Fruit fly (Drosophila melanogaster): Measurements from ENCODE around the gene nrv1.
A peak's percentile ranks its signal among the peaks of the same experiment; 100 is the strongest.

The nrv1 gene

dm6 chr2L:6794956-6795522, 8.4 kb upstream of the nrv1 start (continued):
- 0 out of 2 replicates have a peak, but pooled peaks have one; percentile 14 for TF ChIP-seq chm (GFP tag; IDR thresholded peaks at IDR 0.05)
- TF ChIP-seq twi (tag; optimal IDR thresholded peaks at IDR 0.05) = no peak
- no peak for TF ChIP-seq CG10462 (GFP tag; optimal IDR thresholded peaks at IDR 0.05)
- peak; percentile 19 for TF ChIP-seq grau (tag; optimal IDR thresholded peaks at IDR 0.05)
- 0 out of 3 replicates have a peak, but pooled peaks have one; percentile 27 for TF ChIP-seq Optix (GFP tag; IDR thresholded peaks at IDR 0.05)
- no peak for TF ChIP-seq CG7987 (GFP tag; optimal IDR thresholded peaks at IDR 0.05)
- TF ChIP-seq CG17359 (tag; optimal IDR thresholded peaks at IDR 0.05) = no peak
- TF ChIP-seq sens (GFP tag) = peak; percentile 80
- peak; percentile 32 for TF ChIP-seq bcd (GFP tag; optimal IDR thresholded peaks at IDR 0.05)
- no peak for TF ChIP-seq CG16813 (GFP tag; IDR thresholded peaks at IDR 0.05; ENCODE audit: partially characterized antibody)
- TF ChIP-seq CG6254 (GFP tag; optimal IDR thresholded peaks at IDR 0.05) = no peak
- TF ChIP-seq Antp (GFP tag; optimal IDR thresholded peaks at IDR 0.05) = no peak
- TF ChIP-seq CG3281 (GFP tag; optimal IDR thresholded peaks at IDR 0.05) = no peak
- no peak for TF ChIP-seq ranshi (GFP tag; IDR thresholded peaks at IDR 0.05)
- TF ChIP-seq ac (GFP tag; optimal IDR thresholded peaks at IDR 0.05) = peak; percentile 10
- no peak for TF ChIP-seq Sry-δ (GFP tag; optimal IDR thresholded peaks at IDR 0.05)
- TF ChIP-seq CG31441 (GFP tag; IDR thresholded peaks at IDR 0.05) = 0 out of 2 replicates have a peak, but pooled peaks have one; percentile 15
- peak; percentile 51 for TF ChIP-seq Xbp1 (GFP tag; optimal IDR thresholded peaks at IDR 0.05)
- TF ChIP-seq Awh (GFP tag; IDR thresholded peaks at IDR 0.05) = 0 out of 2 replicates have a peak, but pooled peaks have one; percentile 17
- TF ChIP-seq btn (GFP tag; optimal IDR thresholded peaks at IDR 0.05) = peak; percentile 27
- TF ChIP-seq CG5953 (GFP tag; IDR thresholded peaks at IDR 0.05) = no peak
- no peak for TF ChIP-seq Gsc (GFP tag; IDR thresholded peaks at IDR 0.05)
- peak; percentile 80 for TF ChIP-seq CG15601 (tag; optimal IDR thresholded peaks at IDR 0.05)
- TF ChIP-seq gcm (GFP tag; optimal IDR thresholded peaks at IDR 0.05) = no peak
- TF ChIP-seq CG10565 (GFP tag; optimal IDR thresholded peaks at IDR 0.05) = no peak
- peak; percentile 56 for TF ChIP-seq CG18599 (GFP tag; optimal IDR thresholded peaks at IDR 0.05)
- peak; percentile 88 for TF ChIP-seq CG13894 (tag; optimal IDR thresholded peaks at IDR 0.05)
- TF ChIP-seq kni (GFP tag; optimal IDR thresholded peaks at IDR 0.05) = peak; percentile 72
- TF ChIP-seq chif (GFP tag; optimal IDR thresholded peaks at IDR 0.05) = peak in 1 of 2 experiments; percentile 31
- no peak for TF ChIP-seq Lhr (GFP tag; optimal IDR thresholded peaks at IDR 0.05)
- no peak for TF ChIP-seq jumu (GFP tag; optimal IDR thresholded peaks at IDR 0.05)
- 0 out of 2 replicates have a peak, but pooled peaks have one; percentile 9 for TF ChIP-seq CG14014 (GFP tag; IDR thresholded peaks at IDR 0.05)
- no peak for TF ChIP-seq CG17385 (GFP tag; optimal IDR thresholded peaks at IDR 0.05)
- no peak for TF ChIP-seq CG12236 (GFP tag; optimal IDR thresholded peaks at IDR 0.05)
- peak; percentile 13 for TF ChIP-seq Fer3 (tag; optimal IDR thresholded peaks at IDR 0.05)
- TF ChIP-seq nerfin-1 (tag; optimal IDR thresholded peaks at IDR 0.05) = peak; percentile 99
- no peak for TF ChIP-seq CG3995 (GFP tag; optimal IDR thresholded peaks at IDR 0.05)
- TF ChIP-seq CTCF (GFP tag; optimal IDR thresholded peaks at IDR 0.05) = no peak
- no peak for TF ChIP-seq CoRest (tag; optimal IDR thresholded peaks at IDR 0.05)
- TF ChIP-seq scrt (GFP tag; optimal IDR thresholded peaks at IDR 0.05) = peak; percentile 21
- TF ChIP-seq D19B (GFP tag; optimal IDR thresholded peaks at IDR 0.05) = peak; percentile 2
- TF ChIP-seq sob (GFP tag; IDR thresholded peaks at IDR 0.05) = no peak
- TF ChIP-seq H15 (GFP tag; IDR thresholded peaks at IDR 0.05) = no peak
- 0 out of 2 replicates have a peak, but pooled peaks have one; percentile 7 for TF ChIP-seq CG6689 (GFP tag; IDR thresholded peaks at IDR 0.05)
- peak; percentile 13 for TF ChIP-seq lilli (GFP tag; optimal IDR thresholded peaks at IDR 0.05)
- no peak for TF ChIP-seq Six4 (GFP tag; optimal IDR thresholded peaks at IDR 0.05)
- TF ChIP-seq Bgb (GFP tag; IDR thresholded peaks at IDR 0.05; ENCODE audit: partially characterized antibody) = no peak
- no peak for TF ChIP-seq HmgZ (tag; optimal IDR thresholded peaks at IDR 0.05)
- peak; percentile 78 for TF ChIP-seq zf30C (GFP tag; optimal IDR thresholded peaks at IDR 0.05)
- TF ChIP-seq CG4854 (GFP tag; optimal IDR thresholded peaks at IDR 0.05) = no peak
- TF ChIP-seq kay (GFP tag; optimal IDR thresholded peaks at IDR 0.05) = no peak
